Worm (Caenorhabditis elegans): ENCODE measurements around the gene mesp-1.

ce11 chrIV:8461177-8461576, 37.9 kb upstream of the mesp-1 start:
- TF ChIP-seq T22C8.4 (GFP tag; IDR thresholded peaks at IDR 0.05), result no peak
- TF ChIP-seq cog-1 (tag; optimal IDR thresholded peaks at IDR 0.05), result no peak
- no peak for TF ChIP-seq ztf-23 (GFP tag; IDR thresholded peaks at IDR 0.05)
- no peak for TF ChIP-seq tab-1 (GFP tag; IDR thresholded peaks at IDR 0.05)
- no peak for TF ChIP-seq ztf-29 (GFP tag; IDR thresholded peaks at IDR 0.05)
- TF ChIP-seq flt-1 (GFP tag; IDR thresholded peaks at IDR 0.05), result no peak
